Worm (Caenorhabditis elegans) whole organism, L1 larva: Measurements from ENCODE around the gene tnt-2.
A peak's percentile ranks its signal among the peaks of the same experiment; 100 is the strongest.

ENCODE experiments used
- C34B4.2 ChIP-seq: sonication (generic microtip); optimal IDR thresholded peaks from 2 replicates; lab custom pipeline; 2017; ENCODE audit warnings: mild to moderate bottlenecking, missing genetic modification characterization, missing compliant biosample characterization
- ama-1 ChIP-seq: fragments of 150-350 bp; optimal IDR thresholded peaks from 2 replicates; lab custom pipeline; 2014
- ceh-63 ChIP-seq: fragments of 200-800 bp; sonication (Bioruptor generic); optimal IDR thresholded peaks from 2 replicates; lab custom pipeline; 2018; ENCODE audit warnings: mild to moderate bottlenecking, missing genetic modification characterization, missing compliant biosample characterization
- elt-2 ChIP-seq: sonication (generic microtip); optimal IDR thresholded peaks from 2 replicates; lab custom pipeline; 2016; ENCODE audit warnings: missing genetic modification characterization, mild to moderate bottlenecking, inconsistent platforms, missing compliant biosample characterization, missing genetic modification reagents
- fos-1 ChIP-seq: fragments of 150-350 bp; optimal IDR thresholded peaks from 2 replicates; lab custom pipeline; 2014; ENCODE audit warnings: missing biosample characterization, missing genetic modification characterization
- irx-1 ChIP-seq: sonication (generic microtip); optimal IDR thresholded peaks from 2 replicates; lab custom pipeline; 2016; ENCODE audit warnings: missing genetic modification characterization, missing compliant biosample characterization
- lin-13 ChIP-seq: fragments of 150-350 bp; optimal IDR thresholded peaks from 2 replicates; lab custom pipeline; 2014; ENCODE audit warnings: missing biosample characterization, missing genetic modification reagents, missing genetic modification characterization
- nhr-12 ChIP-seq: sonication (generic microtip); optimal IDR thresholded peaks from 2 replicates; lab custom pipeline; 2017; ENCODE audit warnings: missing biosample characterization, missing genetic modification characterization
- nhr-20 ChIP-seq: sonication (generic microtip); optimal IDR thresholded peaks from 2 replicates; lab custom pipeline; 2016; ENCODE audit warnings: mild to moderate bottlenecking, missing genetic modification characterization, missing compliant biosample characterization
- nhr-237 ChIP-seq: fragments of 150-350 bp; optimal IDR thresholded peaks from 2 replicates; lab custom pipeline; 2014; ENCODE audit warnings: missing biosample characterization, missing genetic modification characterization
- nhr-76 ChIP-seq: sonication (generic microtip); optimal IDR thresholded peaks from 2 replicates; lab custom pipeline; 2017; ENCODE audit warnings: missing biosample characterization, missing genetic modification characterization
- nhr-77 ChIP-seq: fragments of 150-350 bp; optimal IDR thresholded peaks from 2 replicates; lab custom pipeline; 2014; ENCODE audit warnings: missing biosample characterization, missing genetic modification characterization
- zip-4 ChIP-seq: fragments of 200-800 bp; sonication (Bioruptor generic); optimal IDR thresholded peaks from 2 replicates; lab custom pipeline; 2018; ENCODE audit warnings: mild to moderate bottlenecking, missing genetic modification characterization, moderate library complexity, missing compliant biosample characterization

DNA sequence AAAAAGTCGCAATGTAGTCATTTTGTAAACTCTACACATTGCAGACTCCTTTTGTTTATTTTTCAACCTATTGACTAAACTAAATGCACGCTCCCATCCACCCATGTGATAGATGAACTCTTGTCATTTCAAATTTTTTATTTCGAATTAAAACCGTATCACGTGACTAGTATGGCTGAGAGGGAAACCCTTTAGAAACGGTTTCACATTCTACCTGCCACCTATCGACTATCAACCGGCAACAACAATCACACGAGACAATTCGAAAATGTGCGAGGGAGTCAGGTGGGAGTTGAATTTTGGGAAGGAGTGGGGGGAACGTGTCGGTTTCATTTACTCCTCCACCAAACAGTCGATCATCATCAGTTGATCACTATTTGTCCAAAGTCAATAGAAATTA is 48.8 kb downstream of the tnt-2 start:
- TF ChIP-seq nhr-20 (tag; lab: Kevin White, UChicago) = peak; percentile 94
- TF ChIP-seq lin-13 (GFP tag; lab: Kevin White, UChicago) = no peak
- TF ChIP-seq ama-1 (lab: Kevin White, UChicago) = no peak
- TF ChIP-seq irx-1 (tag; lab: Kevin White, UChicago) = no peak
- no peak for TF ChIP-seq zip-4 (GFP tag; lab: Kevin White, UChicago)
- no peak for TF ChIP-seq nhr-237 (tag; lab: Kevin White, UChicago)
- TF ChIP-seq nhr-77 (tag; lab: Kevin White, UChicago) = no peak
- no peak for TF ChIP-seq ceh-63
- TF ChIP-seq fos-1 (tag; lab: Kevin White, UChicago) = no peak
- peak; percentile 88 for TF ChIP-seq elt-2 (tag; lab: Kevin White, UChicago)
- TF ChIP-seq nhr-76 (tag; lab: Kevin White, UChicago) = no peak
- no peak for TF ChIP-seq nhr-12 (tag; lab: Kevin White, UChicago)
- no peak for TF ChIP-seq C34B4.2 (tag; lab: Kevin White, UChicago)
